Worm (Caenorhabditis elegans) whole organism, L2 larva: ENCODE results near the gene ZK813.6.
A peak's percentile ranks its signal among the peaks of the same experiment; 100 is the strongest.

Experiments used
- C34F6.9 ChIP-seq: fragments of 150-350 bp; optimal IDR thresholded peaks from 2 replicates; lab custom pipeline; 2014; ENCODE audit warnings: missing biosample characterization, missing genetic modification characterization
- R02D3.7 ChIP-seq: fragments of 150-350 bp; optimal IDR thresholded peaks from 2 replicates; lab custom pipeline; 2014; ENCODE audit warnings: missing biosample characterization, missing genetic modification characterization
- ZK546.5 ChIP-seq: sonication (generic microtip); optimal IDR thresholded peaks from 2 replicates; lab custom pipeline; 2017; ENCODE audit warnings: missing biosample characterization, missing genetic modification characterization
- alr-1 ChIP-seq: fragments of 150-350 bp; optimal IDR thresholded peaks from 2 replicates; lab custom pipeline; 2014; ENCODE audit warnings: missing biosample characterization, missing genetic modification characterization
- aly-2 ChIP-seq: fragments of 150-350 bp; optimal IDR thresholded peaks from 2 replicates; lab custom pipeline; 2014; ENCODE audit warnings: missing biosample characterization, missing genetic modification characterization
- ceh-82 ChIP-seq: fragments of 150-350 bp; optimal IDR thresholded peaks from 2 replicates; lab custom pipeline; 2014; ENCODE audit warnings: missing biosample characterization, missing genetic modification characterization
- egl-27 ChIP-seq: sonication (generic microtip); optimal IDR thresholded peaks from 3 replicates; lab custom pipeline; 2017; ENCODE audit warnings: missing biosample characterization, missing genetic modification reagents, missing genetic modification characterization
- fos-1 ChIP-seq: fragments of 150-350 bp; optimal IDR thresholded peaks from 2 replicates; lab custom pipeline; 2014; ENCODE audit warnings: missing biosample characterization, missing genetic modification characterization
- mab-5 ChIP-seq: fragments of 150-350 bp; optimal IDR thresholded peaks from 2 replicates; lab custom pipeline; 2014; ENCODE audit warnings: missing biosample characterization, missing genetic modification characterization
- nhr-10 ChIP-seq: sonication (generic microtip); optimal IDR thresholded peaks from 2 replicates; lab custom pipeline; 2017; ENCODE audit warnings: missing biosample characterization, missing genetic modification characterization
- nhr-25 ChIP-seq: fragments of 150-350 bp; sonication (generic microtip); optimal IDR thresholded peaks from 3 replicates; lab custom pipeline; 2014; ENCODE audit warnings: missing biosample characterization, missing genetic modification characterization
- snpc-4 ChIP-seq: fragments of 150-350 bp; optimal IDR thresholded peaks from 2 replicates; lab custom pipeline; 2014; ENCODE audit warnings: missing biosample characterization, missing genetic modification characterization
- ztf-11 ChIP-seq: sonication (generic microtip); optimal IDR thresholded peaks from 2 replicates; lab custom pipeline; 2017; ENCODE audit warnings: missing biosample characterization, missing genetic modification characterization

DNA sequence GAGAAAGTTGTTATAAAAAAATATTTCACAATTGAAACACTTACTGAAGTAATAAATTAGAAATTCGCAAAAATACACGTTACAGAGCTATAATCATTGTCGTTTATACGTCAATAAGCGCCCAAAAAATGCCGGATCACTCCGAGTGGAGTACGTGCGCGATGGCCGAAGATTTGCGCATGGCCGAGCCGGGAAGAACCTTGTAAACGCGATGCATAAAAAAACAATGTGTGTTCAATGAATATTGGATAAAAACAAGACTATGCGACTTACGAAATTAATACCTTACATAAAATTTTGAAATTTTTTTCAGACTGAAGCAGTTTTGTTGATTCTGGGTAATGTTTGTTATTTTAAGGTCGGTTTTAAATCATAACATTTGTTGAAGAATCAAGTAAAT is 45.5 kb upstream of the ZK813.6 start, which contains the start of gene sorf-1:
- TF ChIP-seq snpc-4 (tag; lab: Kevin White, UChicago) = no peak
- no peak for TF ChIP-seq ZK546.5
- TF ChIP-seq aly-2 (tag; lab: Kevin White, UChicago) = no peak
- no peak for TF ChIP-seq ceh-82 (tag; lab: Kevin White, UChicago)
- TF ChIP-seq R02D3.7 (tag; lab: Kevin White, UChicago) = no peak
- TF ChIP-seq nhr-25 (tag; lab: Kevin White, UChicago) = no peak
- TF ChIP-seq egl-27 (tag; lab: Kevin White, UChicago) = no peak
- TF ChIP-seq alr-1 = no peak
- TF ChIP-seq ztf-11 (tag; lab: Kevin White, UChicago) = no peak
- no peak for TF ChIP-seq mab-5 (tag; lab: Kevin White, UChicago)
- TF ChIP-seq fos-1 (tag; lab: Kevin White, UChicago) = no peak
- TF ChIP-seq nhr-10 (tag; lab: Kevin White, UChicago) = no peak
- TF ChIP-seq C34F6.9 (tag; lab: Kevin White, UChicago) = peak; percentile 46
